Fruit fly (Drosophila melanogaster): ENCODE measurements around the gene trol.

The trol gene

dm6 chrX:2591315-2591999, 46.2 kb upstream of the trol start (continued):
- TF ChIP-seq CG18619 (GFP tag; optimal IDR thresholded peaks at IDR 0.05) (peak; percentile 58), inv (GFP tag; IDR thresholded peaks at IDR 0.05; ENCODE audit: partially characterized antibody) (no peak), CG14441 (GFP tag; IDR thresholded peaks at IDR 0.05) (0 out of 2 replicates have a peak, but pooled peaks have one; percentile 24), bbx (GFP tag; IDR thresholded peaks at IDR 0.05; ENCODE audit: partially characterized antibody) (no peak), prd (optimal IDR thresholded peaks at IDR 0.05) (no peak), prd (GFP tag; IDR thresholded peaks at IDR 0.05) (peak; percentile 33; the same call in 1 of the 3 replicates), corto (GFP tag; optimal IDR thresholded peaks at IDR 0.05) (peak; percentile 34), CG3726 (GFP tag; IDR thresholded peaks at IDR 0.05) (no peak), Lpt (GFP tag; optimal IDR thresholded peaks at IDR 0.05) (no peak), nau (GFP tag; optimal IDR thresholded peaks at IDR 0.05) (no peak), Sox102F (GFP tag; optimal IDR thresholded peaks at IDR 0.05) (no peak), ewg (GFP tag; optimal IDR thresholded peaks at IDR 0.05) (no peak), CG43689 (GFP tag; IDR thresholded peaks at IDR 0.05) (no peak), Ada2b (GFP tag; IDR thresholded peaks at IDR 0.05) (no peak), stc (GFP tag; IDR thresholded peaks at IDR 0.05) (no peak), CG3281 (GFP tag; optimal IDR thresholded peaks at IDR 0.05) (peak; percentile 64), gcm (GFP tag; optimal IDR thresholded peaks at IDR 0.05) (no peak), CG6175 (GFP tag; IDR thresholded peaks at IDR 0.05) (no peak), ATbp (GFP tag; optimal IDR thresholded peaks at IDR 0.05) (no peak), CG1647 (GFP tag; optimal IDR thresholded peaks at IDR 0.05) (no peak), CG9437 (GFP tag; optimal IDR thresholded peaks at IDR 0.05) (peak; percentile 31), H2.0 (GFP tag; IDR thresholded peaks at IDR 0.05) (no peak), lmd (GFP tag; IDR thresholded peaks at IDR 0.05) (peak; percentile 28; the same call in 1 of the 2 replicates), Asciz (GFP tag; optimal IDR thresholded peaks at IDR 0.05) (no peak), gsb (GFP tag; IDR thresholded peaks at IDR 0.05) (no peak), Deaf1 (tag; optimal IDR thresholded peaks at IDR 0.05) (no peak), CG34224 (GFP tag; IDR thresholded peaks at IDR 0.05; ENCODE audit: partially characterized antibody) (no peak), ranshi (GFP tag; IDR thresholded peaks at IDR 0.05) (peak; percentile 32; the same call in 1 of the 2 replicates), Mrtf (GFP tag; IDR thresholded peaks at IDR 0.05) (no peak), Jarid2 (GFP tag; optimal IDR thresholded peaks at IDR 0.05) (no peak), CG10654 (GFP tag; optimal IDR thresholded peaks at IDR 0.05) (no peak), CG33557 (GFP tag; optimal IDR thresholded peaks at IDR 0.05) (no peak), sima (GFP tag; optimal IDR thresholded peaks at IDR 0.05) (no peak), hb (GFP tag; IDR thresholded peaks at IDR 0.05; ENCODE audit: partially characterized antibody) (no peak), CG1832 (GFP tag; optimal IDR thresholded peaks at IDR 0.05) (no peak), CG10543 (GFP tag; optimal IDR thresholded peaks at IDR 0.05) (peak; percentile 42), Atf6 (GFP tag; IDR thresholded peaks at IDR 0.05) (0 out of 2 replicates have a peak, but pooled peaks have one; percentile 22), CG16863 (GFP tag; optimal IDR thresholded peaks at IDR 0.05) (no peak), slbo (GFP tag; IDR thresholded peaks at IDR 0.05) (0 out of 2 replicates have a peak, but pooled peaks have one; percentile 55), bcd (GFP tag; optimal IDR thresholded peaks at IDR 0.05) (no peak), dmrt11E (tag; optimal IDR thresholded peaks at IDR 0.05) (no peak), slp2 (GFP tag; optimal IDR thresholded peaks at IDR 0.05) (no peak), CG7271 (tag; optimal IDR thresholded peaks at IDR 0.05) (no peak), CG11504 (tag; optimal IDR thresholded peaks at IDR 0.05) (peak; percentile 56), zen2 (GFP tag; IDR thresholded peaks at IDR 0.05; ENCODE audit: partially characterized antibody) (no peak), CG12659 (GFP tag; optimal IDR thresholded peaks at IDR 0.05) (peak; percentile 54), az2 (GFP tag; optimal IDR thresholded peaks at IDR 0.05) (no peak), mirr (GFP tag; optimal IDR thresholded peaks at IDR 0.05) (no peak), her (GFP tag; optimal IDR thresholded peaks at IDR 0.05) (no peak)
